Fruit fly (Drosophila melanogaster) whole organism, prepupa: ENCODE measurements around the gene CG11983.
A peak's percentile ranks its signal among the peaks of the same experiment; 100 is the strongest.

Experiments
- CG10631 ChIP-seq: fragments of 200-800 bp; sonication (Bioruptor generic); optimal IDR thresholded peaks from 2 replicates; lab custom pipeline; 2016; ENCODE audit warnings: missing biosample characterization, missing genetic modification characterization
- CG10669 ChIP-seq: fragments of 200-800 bp; sonication (Bioruptor generic); optimal IDR thresholded peaks from 3 replicates; lab custom pipeline; 2018; ENCODE audit warnings: missing biosample characterization, mild to moderate bottlenecking, missing genetic modification characterization, moderate library complexity
- CG11762 ChIP-seq: fragments of 200-800 bp; sonication (Bioruptor generic); optimal IDR thresholded peaks from 3 replicates; lab custom pipeline; 2016; ENCODE audit warnings: missing biosample characterization, missing genetic modification characterization; ENCODE audit not compliant: insufficient read depth
- CG15336 ChIP-seq: fragments of 200-800 bp; sonication (Bioruptor generic); IDR thresholded peaks from 2 replicates; pipeline ENCODE4 v1.3.6; 2022; ENCODE audit warnings: missing biosample characterization, missing genetic modification characterization
- CG16779 ChIP-seq: fragments of 200-800 bp; sonication (Bioruptor generic); optimal IDR thresholded peaks from 3 replicates; lab custom pipeline; 2017; ENCODE audit warnings: missing biosample characterization, mild to moderate bottlenecking, missing genetic modification characterization
- CG31627 ChIP-seq: fragments of 200-800 bp; sonication (Bioruptor generic); optimal IDR thresholded peaks from 3 replicates; lab custom pipeline; 2016; ENCODE audit warnings: missing biosample characterization, missing genetic modification characterization
- CG3919 ChIP-seq: fragments of 200-800 bp; sonication (Bioruptor generic); optimal IDR thresholded peaks from 3 replicates; lab custom pipeline; 2016; ENCODE audit warnings: missing biosample characterization, missing genetic modification characterization
- CG6163 ChIP-seq: fragments of 200-800 bp; sonication (Bioruptor generic); IDR thresholded peaks from 3 replicates; pipeline ENCODE4 v1.3.6; 2022; ENCODE audit warnings: missing biosample characterization, missing genetic modification characterization
- CG7368 ChIP-seq: fragments of 200-800 bp; sonication (Bioruptor generic); optimal IDR thresholded peaks from 3 replicates; lab custom pipeline; 2016; ENCODE audit warnings: missing biosample characterization, missing genetic modification characterization
- CG8319 ChIP-seq: fragments of 200-800 bp; sonication (Bioruptor generic); optimal IDR thresholded peaks from 3 replicates; lab custom pipeline; 2016; ENCODE audit warnings: missing biosample characterization, missing genetic modification characterization
- Eip75B ChIP-seq: fragments of 200-800 bp; sonication (Bioruptor generic); optimal IDR thresholded peaks from 3 replicates; lab custom pipeline; 2016; ENCODE audit warnings: missing biosample characterization, missing genetic modification characterization
- Eip78C ChIP-seq: fragments of 200-800 bp; sonication (Bioruptor generic); peaks from one replicate; lab custom pipeline; 2016; ENCODE audit warnings: missing biosample characterization, missing genetic modification characterization
- Hr38 ChIP-seq: sonication (Bioruptor generic); optimal IDR thresholded peaks from 2 replicates; lab custom pipeline; 2016; ENCODE audit warnings: missing biosample characterization, missing genetic modification characterization
- Smox ChIP-seq: fragments of 200-800 bp; sonication (Bioruptor generic); optimal IDR thresholded peaks from 3 replicates; lab custom pipeline; 2016; ENCODE audit warnings: missing biosample characterization, missing genetic modification characterization
- Sox15 ChIP-seq: fragments of 200-800 bp; sonication (Bioruptor generic); optimal IDR thresholded peaks from 3 replicates; lab custom pipeline; 2016; ENCODE audit warnings: missing biosample characterization, missing genetic modification characterization
- acj6 ChIP-seq: fragments of 200-800 bp; sonication (Bioruptor generic); optimal IDR thresholded peaks from 3 replicates; lab custom pipeline; 2016; ENCODE audit warnings: missing biosample characterization, missing genetic modification characterization
- cyc ChIP-seq: fragments of 200-800 bp; sonication (Bioruptor generic); optimal IDR thresholded peaks from 3 replicates; lab custom pipeline; 2016; ENCODE audit warnings: missing biosample characterization, missing genetic modification characterization
- esn ChIP-seq: fragments of 200-800 bp; sonication (Bioruptor generic); optimal IDR thresholded peaks from 2 replicates; lab custom pipeline; 2016; ENCODE audit warnings: missing biosample characterization, mild to moderate bottlenecking, missing genetic modification characterization, moderate library complexity
- fd85E ChIP-seq: fragments of 200-800 bp; sonication (Bioruptor generic); optimal IDR thresholded peaks from 3 replicates; lab custom pipeline; 2016; ENCODE audit warnings: missing biosample characterization, missing genetic modification characterization
- lz ChIP-seq: fragments of 200-800 bp; sonication (Bioruptor generic); optimal IDR thresholded peaks from 3 replicates; lab custom pipeline; 2016; ENCODE audit warnings: missing biosample characterization, missing genetic modification characterization
- salr ChIP-seq, 2 experiments: fragments of 200-800 bp; sonication (Bioruptor generic); optimal IDR thresholded peaks; 3 replicates each; lab custom pipeline; 2016 to 2018; ENCODE audit warnings: missing biosample characterization in 2 of 2, missing genetic modification characterization in 2 of 2, mild to moderate bottlenecking in 1 of 2
- ss ChIP-seq, 2 experiments: fragments of 200-800 bp; sonication (Bioruptor generic); optimal IDR thresholded peaks; 2 replicates in 1 of 2; 3 replicates in 1 of 2; lab custom pipeline; 2017 to 2018; ENCODE audit warnings: mild to moderate bottlenecking in 2 of 2, missing biosample characterization in 2 of 2, missing genetic modification characterization in 2 of 2, moderate library complexity in 1 of 2
- svp ChIP-seq: fragments of 200-800 bp; sonication (Bioruptor generic); peaks from one replicate; lab custom pipeline; 2016; ENCODE audit warnings: missing biosample characterization, missing genetic modification characterization
- topi ChIP-seq: fragments of 200-800 bp; sonication (Bioruptor generic); optimal IDR thresholded peaks from 3 replicates; lab custom pipeline; 2016; ENCODE audit warnings: missing biosample characterization, missing genetic modification characterization
- vri ChIP-seq: fragments of 200-800 bp; sonication (Bioruptor generic); optimal IDR thresholded peaks from 3 replicates; lab custom pipeline; 2016; ENCODE audit warnings: missing biosample characterization, mild to moderate bottlenecking, missing genetic modification characterization

Gene CG11983

dm6 chr3R:9057398-9058058 lies 49.4 kb downstream of the CG11983 start (continued):
- TF ChIP-seq CG15336 (GFP tag; lab: Robert Waterston, UW) (no peak), lz (GFP tag; lab: Kevin White, UChicago) (peak; percentile 83), CG6163 (no peak), CG7368 (GFP tag; lab: Kevin White, UChicago) (peak; percentile 83), topi (peak; percentile 92), CG11762 (GFP tag; lab: Kevin White, UChicago) (peak; percentile 72), Smox (GFP tag; lab: Kevin White, UChicago) (peak; percentile 90), Eip78C (peak; percentile 97), acj6 (GFP tag; lab: Kevin White, UChicago) (peak; percentile 87), ss (GFP tag; optimal IDR thresholded peaks at IDR 0.05; lab: Kevin White, UChicago) (peak; percentile 89 to 92), cyc (GFP tag; lab: Kevin White, UChicago) (peak; percentile 87), salr (GFP tag; optimal IDR thresholded peaks at IDR 0.05; lab: Kevin White, UChicago) (peak; percentile 15 to 97), CG16779 (tag; lab: Kevin White, UChicago) (peak; percentile 83), fd85E (peak; percentile 59), vri (peak; percentile 78), CG8319 (GFP tag; lab: Kevin White, UChicago) (peak; percentile 76), CG10631 (GFP tag; lab: Kevin White, UChicago) (peak; percentile 93), Sox15 (GFP tag; lab: Kevin White, UChicago) (peak; percentile 35), Hr38 (peak; percentile 34), esn (peak; percentile 92), CG10669 (GFP tag; lab: Kevin White, UChicago) (peak; percentile 73), CG3919 (GFP tag; lab: Kevin White, UChicago) (peak; percentile 93), CG31627 (peak; percentile 68), Eip75B (GFP tag; lab: Kevin White, UChicago) (peak; percentile 79), svp (GFP tag; lab: Kevin White, UChicago) (peak; percentile 88)
- TF ChIP-seq, all 60 proteins: peak for 54
